Worm (Caenorhabditis elegans): ENCODE data around the gene srsx-26.

ce11 chrV:10183810-10184209, 35.4 kb downstream of the srsx-26 start:
- TF ChIP-seq unc-39 (tag; optimal IDR thresholded peaks at IDR 0.05) (no peak), elt-3 (tag; optimal IDR thresholded peaks at IDR 0.05) (no peak), ceh-39 (tag; optimal IDR thresholded peaks at IDR 0.05) (no peak), snpc-4 (tag; optimal IDR thresholded peaks at IDR 0.05) (no peak), ces-1 (GFP tag; optimal IDR thresholded peaks at IDR 0.05) (no peak), ztf-11 (tag; optimal IDR thresholded peaks at IDR 0.05) (no peak), lin-13 (tag; optimal IDR thresholded peaks at IDR 0.05) (no peak), ham-2 (GFP tag; optimal IDR thresholded peaks at IDR 0.05) (no peak), elt-1 (tag; optimal IDR thresholded peaks at IDR 0.05; ENCODE audit: borderline replicate concordance, insufficient read depth) (no peak), unc-62 (GFP tag; optimal IDR thresholded peaks at IDR 0.05) (no peak)

Measured in whole organism, mixed stage, embryonic.